Fruit fly (Drosophila melanogaster) whole organism, embryonic: ENCODE data around the gene Papss.

Experiments used
- Asciz ChIP-seq: fragments of 200-800 bp; sonication (Bioruptor generic); optimal IDR thresholded peaks from 2 replicates; lab custom pipeline; 2017; ENCODE audit warnings: missing biosample characterization, mild to moderate bottlenecking, missing genetic modification characterization, missing genetic modification reagents
- Blimp-1 ChIP-seq: fragments of 200-800 bp; sonication (Bioruptor generic); optimal IDR thresholded peaks from 3 replicates; lab custom pipeline; 2018; ENCODE audit warnings: missing biosample characterization, missing genetic modification characterization, mild to moderate bottlenecking, moderate library complexity, missing genetic modification reagents
- CG10147 ChIP-seq: fragments of 200-800 bp; sonication (Bioruptor generic); optimal IDR thresholded peaks from 2 replicates; lab custom pipeline; 2019; ENCODE audit warnings: missing biosample characterization, mild to moderate bottlenecking, missing genetic modification characterization, moderate library complexity
- CG12104 ChIP-seq: fragments of 200-800 bp; sonication (Bioruptor generic); optimal IDR thresholded peaks from 3 replicates; lab custom pipeline; 2016; ENCODE audit warnings: missing biosample characterization, missing genetic modification characterization
- CG12659 ChIP-seq: fragments of 200-800 bp; sonication (Bioruptor generic); optimal IDR thresholded peaks from 3 replicates; lab custom pipeline; 2017; ENCODE audit warnings: mild to moderate bottlenecking, missing biosample characterization, missing genetic modification reagents, missing genetic modification characterization
- CG14441 ChIP-seq: fragments of 200-800 bp; sonication (Bioruptor generic); IDR thresholded peaks from 2 replicates; pipeline ENCODE4 v1.3.6; 2022; ENCODE audit warnings: missing biosample characterization, missing genetic modification characterization
- CG15514 ChIP-seq: fragments of 200-800 bp; sonication (Bioruptor generic); optimal IDR thresholded peaks from 3 replicates; lab custom pipeline; 2017; ENCODE audit warnings: missing biosample characterization, missing genetic modification characterization, mild to moderate bottlenecking, moderate library complexity, missing genetic modification reagents
- CG17612 ChIP-seq: fragments of 200-800 bp; sonication (Bioruptor generic); IDR thresholded peaks from 2 replicates; pipeline ENCODE4 v1.3.6; 2022; ENCODE audit warnings: missing biosample characterization, missing genetic modification characterization
- CG17802 ChIP-seq: fragments of 200-800 bp; sonication (Bioruptor generic); optimal IDR thresholded peaks from 2 replicates; lab custom pipeline; 2018; ENCODE audit warnings: missing biosample characterization, mild to moderate bottlenecking, missing genetic modification characterization, moderate library complexity
- CG17912 ChIP-seq: fragments of 200-800 bp; sonication (Bioruptor generic); optimal IDR thresholded peaks from 2 replicates; lab custom pipeline; 2018; ENCODE audit warnings: missing biosample characterization, mild to moderate bottlenecking, missing genetic modification characterization
- CG18262 ChIP-seq: fragments of 200-800 bp; optimal IDR thresholded peaks from 3 replicates; lab custom pipeline; 2019; ENCODE audit warnings: missing biosample characterization, mild to moderate bottlenecking, missing genetic modification characterization, moderate library complexity
- CG18476 ChIP-seq: fragments of 200-800 bp; sonication (Bioruptor generic); optimal IDR thresholded peaks from 2 replicates; lab custom pipeline; 2016; ENCODE audit warnings: missing biosample characterization, mild to moderate bottlenecking, missing genetic modification characterization
- CG3163 ChIP-seq: fragments of 200-800 bp; sonication (Bioruptor generic); optimal IDR thresholded peaks from 3 replicates; lab custom pipeline; 2016; ENCODE audit warnings: missing biosample characterization, missing genetic modification characterization
- CG4360 ChIP-seq: fragments of 200-800 bp; sonication (Bioruptor generic); IDR thresholded peaks from 2 replicates; pipeline ENCODE4 v1.3.6; 2022; ENCODE audit warnings: missing biosample characterization, missing genetic modification characterization
- CG6689 ChIP-seq: fragments of 200-800 bp; sonication (Bioruptor generic); IDR thresholded peaks from 2 replicates; pipeline ENCODE4 v1.3.6; 2022; ENCODE audit warnings: missing biosample characterization, missing genetic modification characterization
- CG7963 ChIP-seq: fragments of 200-800 bp; sonication (Bioruptor generic); IDR thresholded peaks from 3 replicates; pipeline ENCODE4 v1.3.6; 2022; ENCODE audit warnings: missing biosample characterization, missing genetic modification characterization; ENCODE audit not compliant: partially characterized antibody
- CG8290 ChIP-seq, 3 experiments: fragments of 200-800 bp; sonication (Bioruptor generic); optimal IDR thresholded peaks; 2 replicates each; lab custom pipeline; 2016 to 2019; ENCODE audit warnings: missing biosample characterization in 3 of 3, missing genetic modification characterization in 3 of 3, mild to moderate bottlenecking in 2 of 3, moderate library complexity in 1 of 3
- CG9437 ChIP-seq: fragments of 200-800 bp; sonication (Bioruptor generic); optimal IDR thresholded peaks from 2 replicates; lab custom pipeline; 2018; ENCODE audit warnings: missing biosample characterization, mild to moderate bottlenecking, missing genetic modification characterization
- CG9932 ChIP-seq: fragments of 200-800 bp; sonication (Bioruptor generic); IDR thresholded peaks from 2 replicates; pipeline ENCODE4 v1.3.6; 2022; ENCODE audit warnings: missing biosample characterization, missing genetic modification characterization
- ERR ChIP-seq: fragments of 200-800 bp; sonication (Bioruptor generic); optimal IDR thresholded peaks from 2 replicates; lab custom pipeline; 2016; ENCODE audit warnings: missing biosample characterization, missing genetic modification characterization
- Ets97D ChIP-seq: fragments of 200-800 bp; sonication (Bioruptor generic); optimal IDR thresholded peaks from 3 replicates; lab custom pipeline; 2016; ENCODE audit warnings: missing biosample characterization, missing genetic modification characterization
- HLH4C ChIP-seq: fragments of 200-800 bp; sonication (Bioruptor generic); IDR thresholded peaks from 3 replicates; pipeline ENCODE4 v1.3.6; 2022; ENCODE audit warnings: missing biosample characterization, missing genetic modification characterization; ENCODE audit not compliant: partially characterized antibody
- Myb ChIP-seq: fragments of 200-800 bp; sonication (Bioruptor generic); optimal IDR thresholded peaks from 2 replicates; lab custom pipeline; 2016; ENCODE audit warnings: missing biosample characterization, missing genetic modification characterization
- Opbp ChIP-seq: fragments of 200-800 bp; sonication (Bioruptor generic); IDR thresholded peaks from 3 replicates; pipeline ENCODE4 v1.3.6; 2022; ENCODE audit warnings: missing biosample characterization, missing genetic modification characterization; ENCODE audit not compliant: partially characterized antibody
- Rx ChIP-seq: fragments of 200-800 bp; sonication (Bioruptor generic); IDR thresholded peaks from 2 replicates; pipeline ENCODE4 v1.3.6; 2022; ENCODE audit warnings: missing biosample characterization, missing genetic modification characterization
- TFAM ChIP-seq: fragments of 200-800 bp; sonication (Bioruptor generic); optimal IDR thresholded peaks from 2 replicates; lab custom pipeline; 2017; ENCODE audit warnings: missing biosample characterization, missing genetic modification characterization, inconsistent platforms
- ash1 ChIP-seq: fragments of 200-800 bp; sonication (Bioruptor generic); optimal IDR thresholded peaks from 2 replicates; lab custom pipeline; 2018; ENCODE audit warnings: missing biosample characterization, mild to moderate bottlenecking, missing genetic modification characterization
- ato ChIP-seq: fragments of 200-800 bp; sonication (Bioruptor generic); IDR thresholded peaks from 2 replicates; pipeline ENCODE4 v1.3.6; 2022; ENCODE audit warnings: missing biosample characterization, missing genetic modification characterization; ENCODE audit not compliant: partially characterized antibody
- chn ChIP-seq: fragments of 200-800 bp; sonication (Bioruptor generic); optimal IDR thresholded peaks from 2 replicates; lab custom pipeline; 2016; ENCODE audit warnings: missing biosample characterization, missing genetic modification characterization
- ci ChIP-seq: fragments of 200-800 bp; sonication (Bioruptor generic); IDR thresholded peaks from 3 replicates; pipeline ENCODE4 v1.3.6; 2022; ENCODE audit warnings: missing biosample characterization, missing genetic modification characterization
- en ChIP-seq: fragments of 200-800 bp; sonication (Bioruptor generic); optimal IDR thresholded peaks from 2 replicates; lab custom pipeline; 2016; ENCODE audit warnings: missing biosample characterization, missing genetic modification characterization
- ftz-f1 ChIP-seq: fragments of 200-800 bp; sonication (Bioruptor generic); optimal IDR thresholded peaks from 2 replicates; lab custom pipeline; 2016; ENCODE audit warnings: missing biosample characterization, missing genetic modification characterization
- gfzf ChIP-seq: fragments of 200-800 bp; sonication (Bioruptor generic); optimal IDR thresholded peaks from 2 replicates; lab custom pipeline; 2016; ENCODE audit warnings: missing biosample characterization, mild to moderate bottlenecking, missing genetic modification characterization, moderate library complexity
- lab ChIP-seq: fragments of 200-800 bp; sonication (Bioruptor generic); optimal IDR thresholded peaks from 3 replicates; lab custom pipeline; 2017; ENCODE audit warnings: missing biosample characterization, missing genetic modification characterization, mild to moderate bottlenecking, moderate library complexity, missing genetic modification reagents
- mirr ChIP-seq: fragments of 200-800 bp; sonication (Bioruptor generic); optimal IDR thresholded peaks from 3 replicates; lab custom pipeline; 2018; ENCODE audit warnings: missing biosample characterization, mild to moderate bottlenecking, missing genetic modification characterization
- onecut ChIP-seq: fragments of 200-800 bp; sonication (Bioruptor generic); IDR thresholded peaks from 2 replicates; pipeline ENCODE4 v1.3.6; 2022; ENCODE audit warnings: missing biosample characterization, missing genetic modification characterization
- pros ChIP-seq: fragments of 200-800 bp; sonication (Bioruptor generic); optimal IDR thresholded peaks from 3 replicates; lab custom pipeline; 2019; ENCODE audit warnings: missing biosample characterization, mild to moderate bottlenecking, missing genetic modification characterization, moderate library complexity
- scrt ChIP-seq: fragments of 200-800 bp; sonication (Bioruptor generic); optimal IDR thresholded peaks from 2 replicates; lab custom pipeline; 2018; ENCODE audit warnings: missing biosample characterization, mild to moderate bottlenecking, missing genetic modification characterization, moderate library complexity
- sd ChIP-seq: fragments of 200-800 bp; sonication (Bioruptor generic); optimal IDR thresholded peaks from 3 replicates; lab custom pipeline; 2018; ENCODE audit warnings: missing biosample characterization, mild to moderate bottlenecking, missing genetic modification characterization, moderate library complexity
- sens ChIP-seq: fragments of 200-800 bp; sonication (Bioruptor generic); peaks from one replicate; lab custom pipeline; 2016; ENCODE audit warnings: missing biosample characterization, missing genetic modification characterization
- seq ChIP-seq: fragments of 200-800 bp; sonication (Bioruptor generic); IDR thresholded peaks from 2 replicates; pipeline ENCODE4 v1.3.6; 2022; ENCODE audit warnings: missing biosample characterization, missing genetic modification characterization
- sob ChIP-seq: fragments of 200-800 bp; sonication (Bioruptor generic); IDR thresholded peaks from 2 replicates; pipeline ENCODE4 v1.3.6; 2022; ENCODE audit warnings: missing biosample characterization, missing genetic modification characterization
- tgo ChIP-seq: fragments of 200-800 bp; sonication (Bioruptor generic); IDR thresholded peaks from 3 replicates; pipeline ENCODE4 v1.3.6; 2022; ENCODE audit warnings: missing biosample characterization, missing genetic modification characterization
- trh ChIP-seq: fragments of 200-800 bp; sonication (Bioruptor generic); optimal IDR thresholded peaks from 2 replicates; lab custom pipeline; 2016; ENCODE audit warnings: missing biosample characterization, missing genetic modification characterization
- tup ChIP-seq: fragments of 200-800 bp; sonication (Bioruptor generic); optimal IDR thresholded peaks from 2 replicates; lab custom pipeline; 2016; ENCODE audit warnings: missing biosample characterization, mild to moderate bottlenecking, missing genetic modification characterization, moderate library complexity
- unpg ChIP-seq: fragments of 200-800 bp; sonication (Bioruptor generic); optimal IDR thresholded peaks from 3 replicates; lab custom pipeline; 2018; ENCODE audit warnings: missing biosample characterization, mild to moderate bottlenecking, missing genetic modification characterization, moderate library complexity
- usp ChIP-seq: fragments of >200 bp; optimal IDR thresholded peaks from 2 replicates; lab custom pipeline; 2017; ENCODE audit warnings: missing biosample characterization, missing genetic modification characterization
- zfh2 ChIP-seq: fragments of 200-800 bp; sonication (Bioruptor generic); optimal IDR thresholded peaks from 2 replicates; lab custom pipeline; 2016; ENCODE audit warnings: missing biosample characterization, missing genetic modification characterization

The Papss gene

dm6 chr3L:19908201-19909127 lies 63.4 kb downstream of the Papss start (continued):
- TF ChIP-seq Blimp-1 (GFP tag; lab: Kevin White, UChicago) (no peak), CG6689 (GFP tag; lab: Robert Waterston, UW) (no peak), ash1 (GFP tag; lab: Kevin White, UChicago) (no peak), gfzf (GFP tag; lab: Kevin White, UChicago) (no peak), pros (GFP tag; lab: Kevin White, UChicago) (peak; percentile 55), CG8290 (GFP tag; optimal IDR thresholded peaks at IDR 0.05; lab: Kevin White, UChicago) (no peak), CG8290 (tag; optimal IDR thresholded peaks at IDR 0.05; lab: Kevin White, UChicago) (peak in 1 of 2 experiments; percentile 4), usp (GFP tag; lab: Kevin White, UChicago) (no peak), tgo (GFP tag; lab: Robert Waterston, UW) (no peak), CG14441 (GFP tag; lab: Robert Waterston, UW) (no peak), sob (no peak), zfh2 (GFP tag; lab: Kevin White, UChicago) (no peak), Ets97D (GFP tag; lab: Kevin White, UChicago) (no peak), onecut (peak; percentile 86), Rx (GFP tag; lab: Robert Waterston, UW) (no peak), CG12659 (no peak), CG10147 (GFP tag; lab: Kevin White, UChicago) (no peak), CG15514 (GFP tag; lab: Kevin White, UChicago) (no peak), CG18476 (GFP tag; lab: Kevin White, UChicago) (no peak), lab (GFP tag; lab: Kevin White, UChicago) (no peak), sd (tag; lab: Kevin White, UChicago) (peak; percentile 91), Asciz (GFP tag; lab: Kevin White, UChicago) (peak; percentile 8), CG17802 (tag; lab: Kevin White, UChicago) (no peak), HLH4C (no peak), unpg (GFP tag; lab: Kevin White, UChicago) (no peak), seq (GFP tag; lab: Robert Waterston, UW) (no peak), scrt (GFP tag; lab: Kevin White, UChicago) (peak; percentile 82), CG17912 (GFP tag; lab: Kevin White, UChicago) (no peak), ato (GFP tag; lab: Robert Waterston, UW) (no peak), tup (GFP tag; lab: Kevin White, UChicago) (no peak), trh (GFP tag; lab: Kevin White, UChicago) (no peak), chn (GFP tag; lab: Kevin White, UChicago) (no peak), CG3163 (peak; percentile 54), CG4360 (GFP tag; lab: Robert Waterston, UW) (no peak; the same call in 1 of the 2 replicates), CG17612 (no peak), ERR (GFP tag; lab: Kevin White, UChicago) (no peak), Opbp (no peak), en (no peak), TFAM (GFP tag; lab: Kevin White, UChicago) (no peak), sens (GFP tag; lab: Kevin White, UChicago) (peak; percentile 72), CG18262 (tag; lab: Kevin White, UChicago) (no peak), mirr (GFP tag; lab: Kevin White, UChicago) (no peak), CG9437 (GFP tag; lab: Kevin White, UChicago) (no peak), ftz-f1 (GFP tag; lab: Kevin White, UChicago) (peak; percentile 38), CG12104 (GFP tag; lab: Kevin White, UChicago) (no peak), ci (peak; percentile 35; the same call in 2 of the 3 replicates), Myb (GFP tag; lab: Kevin White, UChicago) (no peak), CG7963 (GFP tag; lab: Robert Waterston, UW) (no peak), CG9932 (GFP tag; lab: Robert Waterston, UW) (no peak)
